Worm (Caenorhabditis elegans): Measurements from ENCODE around the gene T08G3.13.

DNA sequence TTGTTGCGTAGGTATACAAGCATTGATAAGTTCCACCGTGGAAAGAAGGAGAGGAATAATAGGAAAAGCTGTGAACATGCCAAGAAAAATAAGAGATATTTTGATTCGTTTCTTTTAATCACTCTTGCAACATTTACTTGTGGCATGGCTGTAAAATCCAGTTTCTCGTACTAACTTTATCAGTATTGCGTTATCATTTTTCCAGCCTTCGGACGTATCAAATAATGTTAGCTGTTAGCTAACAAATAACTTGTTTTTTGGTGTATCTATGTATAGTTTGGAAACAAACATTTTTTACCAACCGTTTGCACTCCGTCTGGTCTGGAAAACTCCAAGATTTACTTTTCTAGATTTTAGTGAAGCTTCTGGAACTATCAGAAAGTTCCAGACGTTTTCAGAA lies 14.4 kb upstream of the T08G3.13 start, which contains the start of gene clec-234:
- TF ChIP-seq nhr-76 (tag; optimal IDR thresholded peaks at IDR 0.05) (no peak), snpc-4 (tag; optimal IDR thresholded peaks at IDR 0.05) (no peak), ztf-11 (tag; optimal IDR thresholded peaks at IDR 0.05) (no peak), nhr-12 (tag; optimal IDR thresholded peaks at IDR 0.05) (no peak), pha-4 (tag; optimal IDR thresholded peaks at IDR 0.05) (no peak), unc-62 (GFP tag; optimal IDR thresholded peaks at IDR 0.05) (no peak), nhr-237 (tag; optimal IDR thresholded peaks at IDR 0.05) (no peak), unc-39 (tag; optimal IDR thresholded peaks at IDR 0.05) (no peak)

All from whole organism, mixed stage, embryonic.